Worm (Caenorhabditis elegans) whole organism, L2 larva: ENCODE data around the gene svh-1.

Experiments used
- alr-1 ChIP-seq: fragments of 150-350 bp; optimal IDR thresholded peaks from 2 replicates; lab custom pipeline; 2014; ENCODE audit warnings: missing biosample characterization, missing genetic modification characterization
- aly-2 ChIP-seq: fragments of 150-350 bp; optimal IDR thresholded peaks from 2 replicates; lab custom pipeline; 2014; ENCODE audit warnings: missing biosample characterization, missing genetic modification characterization
- ceh-82 ChIP-seq: fragments of 150-350 bp; optimal IDR thresholded peaks from 2 replicates; lab custom pipeline; 2014; ENCODE audit warnings: missing biosample characterization, missing genetic modification characterization
- dmd-4 ChIP-seq: sonication (generic microtip); optimal IDR thresholded peaks from 2 replicates; lab custom pipeline; 2017; ENCODE audit warnings: missing biosample characterization, missing genetic modification characterization
- elt-3 ChIP-seq: sonication (generic microtip); optimal IDR thresholded peaks from 2 replicates; lab custom pipeline; 2017; ENCODE audit warnings: missing biosample characterization, missing genetic modification characterization
- gmeb-1 ChIP-seq: fragments of 150-350 bp; optimal IDR thresholded peaks from 2 replicates; lab custom pipeline; 2014; ENCODE audit warnings: missing biosample characterization, missing genetic modification characterization
- mdl-1 ChIP-seq, 2 experiments: fragments of 150-350 bp in 1 of 2; sonication (generic microtip) in 1 of 2; optimal IDR thresholded peaks; 2 replicates each; lab custom pipeline; 2017; ENCODE audit warnings: missing biosample characterization in 2 of 2, missing genetic modification characterization in 2 of 2
- nhr-10 ChIP-seq: sonication (generic microtip); optimal IDR thresholded peaks from 2 replicates; lab custom pipeline; 2017; ENCODE audit warnings: missing biosample characterization, missing genetic modification characterization
- nhr-23 ChIP-seq: fragments of 150-350 bp; optimal IDR thresholded peaks from 2 replicates; lab custom pipeline; 2014; ENCODE audit warnings: missing biosample characterization, missing genetic modification reagents, missing genetic modification characterization
- skn-1 ChIP-seq: sonication (generic microtip); optimal IDR thresholded peaks from 2 replicates; lab custom pipeline; 2017; ENCODE audit warnings: missing biosample characterization, missing genetic modification characterization
- unc-39 ChIP-seq: fragments of 150-350 bp; optimal IDR thresholded peaks from 2 replicates; lab custom pipeline; 2014; ENCODE audit warnings: missing biosample characterization, missing genetic modification characterization
- unc-62 ChIP-seq: fragments of 150-350 bp; optimal IDR thresholded peaks from 2 replicates; lab custom pipeline; 2014; ENCODE audit warnings: missing biosample characterization, missing genetic modification reagents, missing genetic modification characterization
- ztf-11 ChIP-seq: sonication (generic microtip); optimal IDR thresholded peaks from 2 replicates; lab custom pipeline; 2017; ENCODE audit warnings: missing biosample characterization, missing genetic modification characterization

DNA sequence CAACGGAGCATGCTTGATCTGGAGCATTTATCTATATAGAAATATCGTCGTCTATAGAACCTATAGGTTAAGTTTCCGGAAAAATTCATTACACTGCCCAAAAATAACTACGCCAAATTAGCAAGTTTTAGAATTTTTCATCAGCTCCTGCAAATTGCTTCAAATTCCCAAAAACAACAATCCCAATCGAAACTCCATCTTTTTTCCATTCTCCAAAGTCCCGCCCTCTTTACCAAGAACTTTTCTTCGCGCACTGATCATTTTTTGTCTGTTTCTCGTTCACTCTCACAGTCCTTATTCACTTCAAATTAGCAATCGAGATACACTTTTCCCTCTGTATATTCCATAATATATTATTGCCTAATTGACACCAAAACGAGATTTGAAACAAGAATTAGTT lies at the start of gene svh-1:
- no peak for TF ChIP-seq gmeb-1 (tag; lab: Kevin White, UChicago)
- TF ChIP-seq ztf-11 (tag; lab: Kevin White, UChicago) = no peak
- TF ChIP-seq unc-62 (GFP tag; lab: Kevin White, UChicago) = no peak
- TF ChIP-seq unc-39 (tag; lab: Kevin White, UChicago) = no peak
- TF ChIP-seq nhr-23 (tag; lab: Kevin White, UChicago) = no peak
- TF ChIP-seq mdl-1 (tag; optimal IDR thresholded peaks at IDR 0.05; lab: Kevin White, UChicago) = no peak
- no peak for TF ChIP-seq skn-1 (tag; lab: Kevin White, UChicago)
- TF ChIP-seq nhr-10 = no peak
- TF ChIP-seq elt-3 (tag; lab: Kevin White, UChicago) = no peak
- no peak for TF ChIP-seq alr-1 (tag; lab: Kevin White, UChicago)
- TF ChIP-seq aly-2 (tag; lab: Kevin White, UChicago) = no peak
- no peak for TF ChIP-seq dmd-4 (tag; lab: Kevin White, UChicago)
- no peak for TF ChIP-seq ceh-82
